Worm (Caenorhabditis elegans): ENCODE data around the gene egl-43.

- TF ChIP-seq lir-3 (tag; optimal IDR thresholded peaks at IDR 0.05; ENCODE audit: poor library complexity) (no peak), sox-4 (tag; optimal IDR thresholded peaks at IDR 0.05) (no peak)
Observed at ce11 chrII:9989533-9989932, 34.5 kb downstream of the egl-43 start.
